Worm (Caenorhabditis elegans): ENCODE data around the gene C46E10.1.

The C46E10.1 gene

DNA sequence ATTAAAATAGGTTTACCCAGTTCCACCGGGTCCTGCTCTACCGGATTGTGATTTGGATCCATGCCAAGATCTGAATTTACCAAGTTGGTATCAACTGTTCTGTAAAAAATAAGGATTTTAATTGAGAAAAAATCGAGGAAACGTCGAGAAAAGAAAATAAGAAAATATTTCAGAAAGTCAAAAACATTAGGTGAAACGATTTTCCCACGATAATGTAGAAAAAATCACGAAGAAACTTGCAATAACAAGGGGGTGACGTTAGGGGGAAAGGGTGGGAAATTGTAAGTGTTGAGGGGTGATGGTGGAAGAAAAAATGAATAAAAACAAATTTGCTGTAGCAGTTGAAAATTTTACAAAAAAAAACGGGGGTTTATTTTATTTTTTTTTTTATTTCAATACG lies 49.1 kb downstream of the C46E10.1 start, which contains the start of gene T24E12.10:
Gene T24E12.10, minus strand, starts transcription at position 101 of the 400 bp plus-strand sequence.
- TF ChIP-seq mxl-2 (GFP tag; conservative IDR thresholded peaks at IDR 0.05): no peak
- TF ChIP-seq unc-62 (GFP tag; optimal IDR thresholded peaks at IDR 0.05 in 1 of 2): peak in 1 of 2 experiments; percentile 80
- no peak for TF ChIP-seq unc-62 (tag; optimal IDR thresholded peaks at IDR 0.05)
- TF ChIP-seq Y105C5A.15 (GFP tag; IDR thresholded peaks at IDR 0.05): no peak

Measured in whole organism, L4 larva.